Worm (Caenorhabditis elegans) whole organism, young adult: Measurements from ENCODE around the gene fbxa-32.

Experiments
- B0035.1 ChIP-seq: sonication (generic microtip); optimal IDR thresholded peaks from 2 replicates; lab custom pipeline; 2016; ENCODE audit warnings: missing genetic modification characterization, mild to moderate bottlenecking, missing compliant biosample characterization, missing genotype, missing genetic modification reagents
- F33H1.4 ChIP-seq: fragments of 200-800 bp; sonication (Bioruptor generic); IDR thresholded peaks from 2 replicates; pipeline ENCODE4 v1.3.6; 2022; ENCODE audit warnings: missing genetic modification reagents, missing genetic modification characterization, missing compliant biosample characterization
- F57C9.4 ChIP-seq: sonication (generic microtip); optimal IDR thresholded peaks from 2 replicates; lab custom pipeline; 2017; ENCODE audit warnings: mild to moderate bottlenecking, missing genetic modification characterization, missing compliant biosample characterization
- K11D2.4 ChIP-seq: fragments of 200-800 bp; sonication (Bioruptor generic); IDR thresholded peaks from 2 replicates; pipeline ENCODE4 v1.3.6; 2022; ENCODE audit warnings: missing genetic modification reagents, missing genetic modification characterization, missing compliant biosample characterization
- ceh-58 ChIP-seq: fragments of 200-800 bp; sonication (Bioruptor generic); IDR thresholded peaks from 2 replicates; pipeline ENCODE4 v1.3.6; 2022; ENCODE audit warnings: missing genetic modification characterization, missing compliant biosample characterization
- ets-4 ChIP-seq: fragments of 200-800 bp; sonication (Bioruptor generic); optimal IDR thresholded peaks from 2 replicates; lab custom pipeline; 2018; ENCODE audit warnings: mild to moderate bottlenecking, missing genetic modification characterization, missing compliant biosample characterization
- him-1 ChIP-seq: sonication (generic microtip); optimal IDR thresholded peaks from 2 replicates; lab custom pipeline; 2016; ENCODE audit warnings: missing genotype, missing genetic modification reagents, missing genetic modification characterization, missing compliant biosample characterization
- hlh-12 ChIP-seq: sonication (generic microtip); optimal IDR thresholded peaks from 2 replicates; lab custom pipeline; 2016; ENCODE audit warnings: missing genetic modification characterization, missing compliant biosample characterization
- snpc-4 ChIP-seq, 5 experiments: fragments of 150-350 bp in 1 of 5; sonication (generic microtip) in 4 of 5; optimal IDR thresholded peaks; 2 replicates each; lab custom pipeline; 2014 to 2018; ENCODE audit warnings: missing genetic modification characterization in 5 of 5, missing biosample characterization in 3 of 5, antibody characterized with exemption in 2 of 5, mild to moderate bottlenecking in 2 of 5, missing compliant biosample characterization in 2 of 5, missing genotype in 2 of 5, moderate library complexity in 2 of 5, missing genetic modification reagents in 1 of 5
- tlf-1 ChIP-seq: fragments of 200-800 bp; sonication (Bioruptor generic); optimal IDR thresholded peaks from 2 replicates; lab custom pipeline; 2018; ENCODE audit warnings: mild to moderate bottlenecking, missing genetic modification characterization, missing compliant biosample characterization
- ztf-28 ChIP-seq: fragments of 200-800 bp; sonication (Bioruptor generic); IDR thresholded peaks from 2 replicates; pipeline ENCODE4 v1.3.6; 2022; ENCODE audit warnings: missing genetic modification reagents, missing genetic modification characterization, missing compliant biosample characterization

DNA sequence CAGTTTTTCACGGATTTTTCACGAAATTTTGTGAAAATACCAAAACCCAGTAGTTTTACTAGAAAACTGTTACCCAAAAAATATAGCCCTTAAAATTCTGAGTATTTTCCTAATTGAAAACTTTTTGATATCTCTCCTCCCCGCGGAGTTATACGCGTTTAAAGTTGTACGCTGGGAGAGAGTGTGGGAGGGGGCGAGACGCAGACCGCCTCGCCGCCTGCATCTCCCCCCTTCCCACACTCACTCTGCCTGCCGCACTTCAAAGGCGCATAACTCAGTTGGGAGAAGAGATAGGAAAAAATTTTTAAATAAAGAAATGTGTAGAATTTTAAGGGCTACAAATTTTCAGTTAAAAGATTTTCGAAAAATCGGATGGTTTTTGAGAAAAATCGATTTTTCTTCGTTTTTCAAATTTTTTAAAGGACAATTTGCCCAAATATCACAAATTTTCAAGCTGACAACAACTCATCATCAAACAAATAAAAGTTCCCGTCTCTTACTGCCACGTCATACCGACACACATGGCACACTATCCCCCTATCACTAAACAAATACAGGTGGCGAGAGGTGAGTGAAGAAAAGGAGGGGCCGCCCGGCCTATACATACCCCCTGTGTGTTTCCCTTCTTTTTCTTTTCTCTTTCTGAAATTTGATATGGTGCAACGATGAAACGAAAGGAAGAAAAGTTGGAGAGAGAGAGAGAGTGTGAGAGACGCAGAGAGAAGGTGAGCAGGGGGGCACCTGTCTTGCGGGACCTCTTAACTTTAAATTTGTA lies 45.5 kb downstream of the fbxa-32 start:
- no peak for TF ChIP-seq tlf-1 (GFP tag; lab: Kevin White, UChicago)
- no peak for TF ChIP-seq F57C9.4 (tag; lab: Kevin White, UChicago)
- TF ChIP-seq ets-4 (GFP tag; lab: Kevin White, UChicago), result no peak
- TF ChIP-seq him-1 (tag; lab: Kevin White, UChicago), result no peak
- TF ChIP-seq hlh-12 (tag; lab: Kevin White, UChicago), result no peak
- TF ChIP-seq ceh-58 (GFP tag; lab: Robert Waterston, UW), result no peak
- TF ChIP-seq B0035.1 (tag; lab: Kevin White, UChicago), result no peak
- no peak for TF ChIP-seq snpc-4 (GFP tag; optimal IDR thresholded peaks at IDR 0.05; lab: Kevin White, UChicago)
- no peak for TF ChIP-seq snpc-4 (tag; optimal IDR thresholded peaks at IDR 0.05; lab: Kevin White, UChicago)
- no peak for TF ChIP-seq K11D2.4 (GFP tag; lab: Robert Waterston, UW)
- no peak for TF ChIP-seq F33H1.4
- no peak for TF ChIP-seq ztf-28 (GFP tag; lab: Robert Waterston, UW)
